Fruit fly (Drosophila melanogaster) Kc167 (cell line): ENCODE results near the gene Taf11.

ENCODE experiments used
- Myc ChIP-seq: fragments of >200 bp; optimal IDR thresholded peaks from 2 replicates; lab custom pipeline; 2017; ENCODE audit warnings: missing external identifiers
- Sin3A ChIP-seq: fragments of >200 bp; optimal IDR thresholded peaks from 2 replicates; lab custom pipeline; 2018; ENCODE audit warnings: missing external identifiers
- h ChIP-seq: fragments of >200 bp; optimal IDR thresholded peaks from 3 replicates; lab custom pipeline; 2018; ENCODE audit warnings: missing external identifiers
- insv ChIP-seq: fragments of >200 bp; optimal IDR thresholded peaks from 3 replicates; lab custom pipeline; 2018; ENCODE audit warnings: missing external identifiers
- psq ChIP-seq: fragments of >200 bp; optimal IDR thresholded peaks from 2 replicates; lab custom pipeline; 2017; ENCODE audit warnings: missing external identifiers
- ttk ChIP-seq: sonication (Bioruptor generic); optimal IDR thresholded peaks from 2 replicates; lab custom pipeline; 2017; ENCODE audit warnings: missing external identifiers

Gene Taf11

dm6 chr2L:9774980-9775628, 12.0 kb upstream of the Taf11 start, which contains the start of the genes ppk11 and ppk16:
Gene ppk11, minus strand, starts transcription at chr2L:9775030.
Gene ppk16, minus strand, starts transcription at chr2L:9775030.
- TF ChIP-seq Myc (no peak), Sin3A (lab: Kevin White, UChicago) (no peak), h (lab: Kevin White, UChicago) (no peak), ttk (lab: Kevin White, UChicago) (no peak), psq (no peak), insv (lab: Kevin White, UChicago) (no peak)

dm6 chr2L:9770896-9771295, 7.8 kb upstream of the Taf11 start, which contains the start of gene ppk18:
Gene ppk18, minus strand, starts transcription at chr2L:9770996.
- TF ChIP-seq insv (lab: Kevin White, UChicago) (no peak), ttk (lab: Kevin White, UChicago) (no peak), psq (no peak), Sin3A (lab: Kevin White, UChicago) (no peak), Myc (no peak)

- TF ChIP-seq h (lab: Kevin White, UChicago) (no peak), psq (no peak), ttk (lab: Kevin White, UChicago) (no peak), Sin3A (lab: Kevin White, UChicago) (no peak), Myc (no peak), insv (lab: Kevin White, UChicago) (no peak)
Observed at dm6 chr2L:9768735-9769134, 5.7 kb upstream of the Taf11 start, which contains the start of gene CG17633. Gene CG17633, plus strand, starts transcription at chr2L:9769060.

- TF ChIP-seq Sin3A (lab: Kevin White, UChicago) = no peak
- TF ChIP-seq psq = no peak
- TF ChIP-seq h (lab: Kevin White, UChicago) = no peak
- no peak for TF ChIP-seq Myc
Observed at dm6 chr2L:9766758-9767157, 3.7 kb upstream of the Taf11 start, which contains the start of gene CG4017. Gene CG4017, plus strand, starts transcription at chr2L:9767058.

dm6 chr2L:9758856-9759255, 4.2 kb downstream of the Taf11 start:
- TF ChIP-seq insv (lab: Kevin White, UChicago) (no peak), Myc (no peak), Sin3A (lab: Kevin White, UChicago) (no peak), h (lab: Kevin White, UChicago) (no peak), psq (no peak), ttk (lab: Kevin White, UChicago) (no peak)

dm6 chr2L:9757990-9758814, 4.9 kb downstream of the Taf11 start, which contains the start of gene zf30C:
Gene zf30C, plus strand, starts transcription at chr2L:9758342.
- no peak for TF ChIP-seq insv (lab: Kevin White, UChicago)
- no peak for TF ChIP-seq ttk (lab: Kevin White, UChicago)
- no peak for TF ChIP-seq psq
- no peak for TF ChIP-seq h (lab: Kevin White, UChicago)
- no peak for TF ChIP-seq Myc
- no peak for TF ChIP-seq Sin3A (lab: Kevin White, UChicago)

- no peak for TF ChIP-seq Myc
- TF ChIP-seq insv (lab: Kevin White, UChicago) = no peak
- no peak for TF ChIP-seq ttk (lab: Kevin White, UChicago)
- TF ChIP-seq h (lab: Kevin White, UChicago) = no peak
- TF ChIP-seq psq = no peak
- no peak for TF ChIP-seq Sin3A (lab: Kevin White, UChicago)
Observed at dm6 chr2L:9754817-9755216, 8.2 kb downstream of the Taf11 start.

dm6 chr2L:9753357-9753756, 9.7 kb downstream of the Taf11 start:
- TF ChIP-seq psq (no peak), Sin3A (lab: Kevin White, UChicago) (no peak), Myc (no peak), ttk (lab: Kevin White, UChicago) (no peak), insv (lab: Kevin White, UChicago) (no peak), h (lab: Kevin White, UChicago) (no peak)

dm6 chr2L:9749745-9750144, 13.3 kb downstream of the Taf11 start, which contains the start of gene Cyp4e3:
Gene Cyp4e3, minus strand, starts transcription at chr2L:9750071.
- no peak for TF ChIP-seq Myc
- TF ChIP-seq ttk (lab: Kevin White, UChicago) = no peak
- TF ChIP-seq psq = no peak
- no peak for TF ChIP-seq h (lab: Kevin White, UChicago)
- TF ChIP-seq Sin3A (lab: Kevin White, UChicago) = no peak
- no peak for TF ChIP-seq insv (lab: Kevin White, UChicago)

dm6 chr2L:9746236-9747225, 16.5 kb downstream of the Taf11 start, which contains the start of gene Nckx30C:
Gene Nckx30C, minus strand, starts transcription at chr2L:9746495.
- no peak for TF ChIP-seq psq
- TF ChIP-seq insv (lab: Kevin White, UChicago) = no peak
- TF ChIP-seq ttk (lab: Kevin White, UChicago) = no peak
- no peak for TF ChIP-seq Sin3A (lab: Kevin White, UChicago)
- TF ChIP-seq h (lab: Kevin White, UChicago) = no peak
- TF ChIP-seq Myc = no peak

dm6 chr2L:9744634-9745033, 18.4 kb downstream of the Taf11 start:
- TF ChIP-seq Sin3A (lab: Kevin White, UChicago) = no peak
